Fruit fly (Drosophila melanogaster) whole organism, embryonic: ENCODE measurements around the gene CG7065.

ENCODE experiments used
- Antp ChIP-seq: fragments of 200-800 bp; sonication (Bioruptor generic); optimal IDR thresholded peaks from 3 replicates; lab custom pipeline; 2016; ENCODE audit warnings: missing biosample characterization, missing genetic modification characterization
- B-H2 ChIP-seq: fragments of 200-800 bp; sonication (Bioruptor generic); optimal IDR thresholded peaks from 2 replicates; lab custom pipeline; 2018; ENCODE audit warnings: missing biosample characterization, mild to moderate bottlenecking, missing genetic modification characterization
- CG13624 ChIP-seq: fragments of 200-800 bp; sonication (Bioruptor generic); optimal IDR thresholded peaks from 2 replicates; lab custom pipeline; 2016; ENCODE audit warnings: missing biosample characterization, missing genetic modification characterization
- CG14441 ChIP-seq: fragments of 200-800 bp; sonication (Bioruptor generic); IDR thresholded peaks from 2 replicates; pipeline ENCODE4 v1.3.6; 2022; ENCODE audit warnings: missing biosample characterization, missing genetic modification characterization
- CG15073 ChIP-seq: fragments of 200-800 bp; sonication (Bioruptor generic); optimal IDR thresholded peaks from 2 replicates; lab custom pipeline; 2016; ENCODE audit warnings: missing biosample characterization, missing genetic modification characterization
- CG15601 ChIP-seq: fragments of 200-800 bp; sonication (Bioruptor generic); optimal IDR thresholded peaks from 3 replicates; lab custom pipeline; 2019; ENCODE audit warnings: missing biosample characterization, mild to moderate bottlenecking, missing genetic modification characterization, moderate library complexity
- CG15696 ChIP-seq: fragments of 200-800 bp; sonication (Bioruptor generic); optimal IDR thresholded peaks from 2 replicates; lab custom pipeline; 2019; ENCODE audit warnings: missing biosample characterization, mild to moderate bottlenecking, missing genetic modification characterization, moderate library complexity
- CG3995 ChIP-seq: fragments of 200-800 bp; sonication (Bioruptor generic); optimal IDR thresholded peaks from 3 replicates; lab custom pipeline; 2016; ENCODE audit warnings: missing biosample characterization, missing genetic modification characterization
- CG4282 ChIP-seq: fragments of 200-800 bp; sonication (Bioruptor generic); optimal IDR thresholded peaks from 2 replicates; lab custom pipeline; 2016; ENCODE audit warnings: missing biosample characterization, missing genetic modification characterization
- CG4617 ChIP-seq: fragments of 200-800 bp; sonication (Bioruptor generic); optimal IDR thresholded peaks from 3 replicates; lab custom pipeline; 2016; ENCODE audit warnings: missing biosample characterization, missing genetic modification characterization, borderline replicate concordance
- CG6765 ChIP-seq: fragments of 200-800 bp; sonication (Bioruptor generic); optimal IDR thresholded peaks from 3 replicates; lab custom pipeline; 2017; ENCODE audit warnings: missing biosample characterization, mild to moderate bottlenecking, missing genetic modification characterization
- CG7556 ChIP-seq: fragments of 200-800 bp; sonication (Bioruptor generic); optimal IDR thresholded peaks from 2 replicates; lab custom pipeline; 2017; ENCODE audit warnings: missing biosample characterization, mild to moderate bottlenecking, missing genetic modification characterization
- CG7839 ChIP-seq: fragments of 200-800 bp; sonication (Bioruptor generic); optimal IDR thresholded peaks from 3 replicates; lab custom pipeline; 2018; ENCODE audit warnings: missing biosample characterization, mild to moderate bottlenecking, missing genetic modification characterization, moderate library complexity
- CG7987 ChIP-seq: fragments of 200-800 bp; sonication (Bioruptor generic); optimal IDR thresholded peaks from 2 replicates; lab custom pipeline; 2018; ENCODE audit warnings: missing biosample characterization, mild to moderate bottlenecking, missing genetic modification characterization, moderate library complexity
- CG8089 ChIP-seq: fragments of 200-800 bp; sonication (Bioruptor generic); optimal IDR thresholded peaks from 3 replicates; lab custom pipeline; 2016; ENCODE audit warnings: missing biosample characterization, missing genetic modification characterization
- CG8359 ChIP-seq: fragments of 200-800 bp; sonication (Bioruptor generic); optimal IDR thresholded peaks from 2 replicates; lab custom pipeline; 2017; ENCODE audit warnings: missing biosample characterization, mild to moderate bottlenecking, missing genetic modification characterization, borderline replicate concordance
- CTCF ChIP-seq: fragments of 200-800 bp; sonication (Bioruptor generic); optimal IDR thresholded peaks from 2 replicates; lab custom pipeline; 2017; ENCODE audit warnings: missing biosample characterization, mild to moderate bottlenecking, missing genetic modification characterization, moderate library complexity
- D ChIP-seq, 2 experiments: fragments of 200-800 bp in 1 of 2; fragments of >200 bp in 1 of 2; sonication (Bioruptor generic) in 1 of 2; optimal IDR thresholded peaks; 2 replicates in 1 of 2; 3 replicates in 1 of 2; lab custom pipeline; 2017; ENCODE audit warnings: mild to moderate bottlenecking in 1 of 2, missing biosample characterization in 1 of 2, missing genetic modification characterization in 1 of 2, missing genetic modification reagents in 1 of 2
- Dip2 ChIP-seq: fragments of 200-800 bp; sonication (Bioruptor generic); IDR thresholded peaks from 2 replicates; pipeline ENCODE4 v1.3.6; 2022; ENCODE audit warnings: missing biosample characterization, missing genetic modification characterization
- Doc2 ChIP-seq: fragments of 200-800 bp; sonication (Bioruptor generic); IDR thresholded peaks from 2 replicates; pipeline ENCODE4 v1.3.6; 2022; ENCODE audit warnings: missing biosample characterization, missing genetic modification characterization
- Ets65A ChIP-seq: fragments of 200-800 bp; sonication (Bioruptor generic); peaks from one replicate; lab custom pipeline; 2016; ENCODE audit warnings: missing biosample characterization, missing genetic modification characterization
- GATAe ChIP-seq: fragments of 200-800 bp; sonication (Bioruptor generic); conservative IDR thresholded peaks from 2 replicates; pipeline ENCODE4 v1.3.6; 2022; ENCODE audit warnings: missing biosample characterization, missing genetic modification characterization
- Hmr ChIP-seq: fragments of 200-800 bp; sonication (Bioruptor generic); optimal IDR thresholded peaks from 3 replicates; lab custom pipeline; 2017; ENCODE audit warnings: mild to moderate bottlenecking, missing biosample characterization, missing genetic modification reagents, missing genetic modification characterization
- Jarid2 ChIP-seq: fragments of 200-800 bp; sonication (Bioruptor generic); optimal IDR thresholded peaks from 3 replicates; lab custom pipeline; 2017; ENCODE audit warnings: mild to moderate bottlenecking, missing biosample characterization, missing genetic modification reagents, missing genetic modification characterization
- NK7.1 ChIP-seq: fragments of 200-800 bp; sonication (Bioruptor generic); optimal IDR thresholded peaks from 3 replicates; lab custom pipeline; 2016; ENCODE audit warnings: missing biosample characterization, missing genetic modification characterization
- Nf-YA ChIP-seq: fragments of 200-800 bp; sonication (Bioruptor generic); IDR thresholded peaks from 2 replicates; pipeline ENCODE4 v1.3.6; 2022; ENCODE audit warnings: missing biosample characterization, missing genetic modification characterization
- Nf-YC ChIP-seq: fragments of 200-800 bp; optimal IDR thresholded peaks from 3 replicates; lab custom pipeline; 2019; ENCODE audit warnings: missing biosample characterization, mild to moderate bottlenecking, missing genetic modification characterization, moderate library complexity
- Spps ChIP-seq: fragments of 200-800 bp; sonication (Bioruptor generic); optimal IDR thresholded peaks from 2 replicates; lab custom pipeline; 2018; ENCODE audit warnings: missing biosample characterization, mild to moderate bottlenecking, missing genetic modification characterization
- Xrp1 ChIP-seq: fragments of 200-800 bp; sonication (Bioruptor generic); IDR thresholded peaks from 2 replicates; pipeline ENCODE4 v1.3.6; 2022; ENCODE audit warnings: missing biosample characterization, missing genetic modification characterization
- abd-A ChIP-seq: fragments of 200-800 bp; sonication (Bioruptor generic); optimal IDR thresholded peaks from 3 replicates; lab custom pipeline; 2019; ENCODE audit warnings: missing biosample characterization, mild to moderate bottlenecking, missing genetic modification characterization, moderate library complexity
- bowl ChIP-seq: fragments of 200-800 bp; sonication (Bioruptor generic); IDR thresholded peaks from 2 replicates; pipeline ENCODE4 v1.3.6; 2022; ENCODE audit warnings: missing biosample characterization, missing genetic modification characterization
- crol ChIP-seq: fragments of 200-800 bp; sonication (Bioruptor generic); IDR thresholded peaks from 2 replicates; pipeline ENCODE4 v1.3.6; 2022; ENCODE audit warnings: missing biosample characterization, missing genetic modification characterization
- crp ChIP-seq, 2 experiments: fragments of 200-800 bp; sonication (Bioruptor generic); optimal IDR thresholded peaks; 2 replicates in 1 of 2; 3 replicates in 1 of 2; lab custom pipeline; 2017; ENCODE audit warnings: missing biosample characterization in 2 of 2, missing genetic modification characterization in 2 of 2, mild to moderate bottlenecking in 1 of 2, moderate library complexity in 1 of 2
- danr ChIP-seq: fragments of 200-800 bp; sonication (Bioruptor generic); IDR thresholded peaks from 2 replicates; pipeline ENCODE4 v1.3.6; 2022; ENCODE audit warnings: missing biosample characterization, missing genetic modification characterization
- ewg ChIP-seq: fragments of 200-800 bp; sonication (Bioruptor generic); optimal IDR thresholded peaks from 3 replicates; lab custom pipeline; 2017; ENCODE audit warnings: mild to moderate bottlenecking, missing biosample characterization, missing genetic modification reagents, missing genetic modification characterization
- eyg ChIP-seq: fragments of 200-800 bp; sonication (Bioruptor generic); optimal IDR thresholded peaks from 3 replicates; lab custom pipeline; 2016; ENCODE audit warnings: missing biosample characterization, missing genetic modification characterization
- gsb-n ChIP-seq: fragments of 200-800 bp; sonication (Bioruptor generic); optimal IDR thresholded peaks from 3 replicates; lab custom pipeline; 2018; ENCODE audit warnings: missing biosample characterization, mild to moderate bottlenecking, missing genetic modification characterization
- hkb ChIP-seq, 2 experiments: fragments of 200-800 bp in 1 of 2; fragments of >200 bp in 1 of 2; sonication (Bioruptor generic) in 1 of 2; IDR thresholded peaks in 1 of 2; optimal IDR thresholded peaks in 1 of 2; 2 replicates each; pipeline versions ENCODE4 v1.3.6 to Lab custom; 2017 to 2022; ENCODE audit warnings: missing biosample characterization in 1 of 2, missing genetic modification characterization in 1 of 2
- jigr1 ChIP-seq: fragments of 200-800 bp; sonication (Bioruptor generic); IDR thresholded peaks from 3 replicates; pipeline ENCODE4 v1.3.6; 2022; ENCODE audit warnings: missing biosample characterization, missing genetic modification characterization
- jing ChIP-seq: fragments of 200-800 bp; sonication (Bioruptor generic); optimal IDR thresholded peaks from 2 replicates; lab custom pipeline; 2018; ENCODE audit warnings: missing biosample characterization, mild to moderate bottlenecking, missing genetic modification characterization
- kay ChIP-seq: fragments of 200-800 bp; sonication (Bioruptor generic); optimal IDR thresholded peaks from 2 replicates; lab custom pipeline; 2016; ENCODE audit warnings: missing biosample characterization, missing genetic modification characterization
- mirr ChIP-seq: fragments of 200-800 bp; sonication (Bioruptor generic); optimal IDR thresholded peaks from 3 replicates; lab custom pipeline; 2018; ENCODE audit warnings: missing biosample characterization, mild to moderate bottlenecking, missing genetic modification characterization
- nerfin-2 ChIP-seq: fragments of 200-800 bp; sonication (Bioruptor generic); IDR thresholded peaks from 2 replicates; pipeline ENCODE4 v1.3.6; 2022; ENCODE audit warnings: missing biosample characterization, missing genetic modification characterization; ENCODE audit not compliant: partially characterized antibody
- nmo ChIP-seq: fragments of 200-800 bp; sonication (Bioruptor generic); optimal IDR thresholded peaks from 2 replicates; lab custom pipeline; 2018; ENCODE audit warnings: missing biosample characterization, mild to moderate bottlenecking, missing genetic modification characterization, moderate library complexity
- ranshi ChIP-seq: fragments of 200-800 bp; sonication (Bioruptor generic); IDR thresholded peaks from 2 replicates; pipeline ENCODE4 v1.3.6; 2022; ENCODE audit warnings: missing biosample characterization, missing genetic modification characterization
- salm ChIP-seq: fragments of 200-800 bp; sonication (Bioruptor generic); optimal IDR thresholded peaks from 2 replicates; lab custom pipeline; 2018; ENCODE audit warnings: missing biosample characterization, mild to moderate bottlenecking, missing genetic modification characterization
- sim ChIP-seq: fragments of 200-800 bp; sonication (Bioruptor generic); IDR thresholded peaks from 2 replicates; pipeline ENCODE4 v1.3.6; 2022; ENCODE audit warnings: missing biosample characterization, missing genetic modification characterization
- tgo ChIP-seq: fragments of 200-800 bp; sonication (Bioruptor generic); IDR thresholded peaks from 3 replicates; pipeline ENCODE4 v1.3.6; 2022; ENCODE audit warnings: missing biosample characterization, missing genetic modification characterization
- unpg ChIP-seq: fragments of 200-800 bp; sonication (Bioruptor generic); optimal IDR thresholded peaks from 3 replicates; lab custom pipeline; 2018; ENCODE audit warnings: missing biosample characterization, mild to moderate bottlenecking, missing genetic modification characterization, moderate library complexity
- vfl ChIP-seq: fragments of 200-800 bp; sonication (Bioruptor generic); optimal IDR thresholded peaks from 2 replicates; lab custom pipeline; 2016; ENCODE audit warnings: missing biosample characterization, missing genetic modification characterization

CG7065 gene

DNA sequence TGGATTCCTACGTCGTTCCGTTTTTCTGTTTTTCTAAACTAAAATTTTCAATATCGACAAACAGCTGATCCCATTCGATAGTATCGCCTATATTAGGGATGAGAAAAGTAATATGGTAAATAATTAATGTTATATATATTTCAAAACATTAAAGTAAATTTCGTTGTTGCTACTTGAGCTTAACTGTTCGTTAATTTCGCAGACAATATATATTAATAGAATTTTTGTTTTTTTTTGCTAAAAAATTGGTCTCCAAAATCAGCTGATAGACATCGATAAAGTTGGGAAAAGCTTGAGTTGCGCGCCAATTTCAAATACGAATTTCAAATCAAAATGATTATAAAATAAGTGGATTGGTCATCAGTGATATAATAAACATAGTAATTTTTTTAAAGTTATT lies 54.1 kb downstream of the CG7065 start, which contains the start of gene CG12118 (continued):
- TF ChIP-seq B-H2 (peak; percentile 81), tgo (GFP tag; lab: Robert Waterston, UW) (peak; percentile 79), Nf-YA (GFP tag; lab: Robert Waterston, UW) (peak; percentile 43; the same call in 1 of the 2 replicates), crol (no peak), CG6765 (GFP tag; lab: Kevin White, UChicago) (no peak), NK7.1 (GFP tag; lab: Kevin White, UChicago) (no peak), Antp (GFP tag; lab: Kevin White, UChicago) (no peak), CG15696 (tag; lab: Kevin White, UChicago) (peak; percentile 62), unpg (GFP tag; lab: Kevin White, UChicago) (peak; percentile 81), mirr (GFP tag; lab: Kevin White, UChicago) (no peak), jing (GFP tag; lab: Kevin White, UChicago) (no peak), ranshi (GFP tag; lab: Robert Waterston, UW) (peak; percentile 75), crp (GFP tag; optimal IDR thresholded peaks at IDR 0.05; lab: Kevin White, UChicago) (peak; percentile 87 to 98), bowl (GFP tag; lab: Robert Waterston, UW) (no peak), CG14441 (GFP tag; lab: Robert Waterston, UW) (peak; percentile 78), Ets65A (GFP tag; lab: Kevin White, UChicago) (peak; percentile 18), CG4282 (GFP tag; lab: Kevin White, UChicago) (no peak), nerfin-2 (GFP tag; lab: Robert Waterston, UW) (peak; percentile 89), CG7839 (tag; lab: Kevin White, UChicago) (peak; percentile 76), CG15601 (tag; lab: Kevin White, UChicago) (peak; percentile 77), gsb-n (peak; percentile 56), CG7556 (GFP tag; lab: Kevin White, UChicago) (peak; percentile 78), CG4617 (GFP tag; lab: Kevin White, UChicago) (peak; percentile 52), jigr1 (GFP tag; lab: Robert Waterston, UW) (no peak), abd-A (no peak), D (optimal IDR thresholded peaks at IDR 0.05; lab: Kevin White, UChicago) (no peak), D (GFP tag; optimal IDR thresholded peaks at IDR 0.05; lab: Kevin White, UChicago) (peak; percentile 45), Dip2 (no peak), nmo (GFP tag; lab: Kevin White, UChicago) (peak; percentile 85), kay (GFP tag; lab: Kevin White, UChicago) (peak; percentile 62), sim (no peak), CG3995 (GFP tag; lab: Kevin White, UChicago) (peak; percentile 21), CG13624 (GFP tag; lab: Kevin White, UChicago) (peak; percentile 5), danr (GFP tag; lab: Robert Waterston, UW) (0 out of 2 replicates have a peak, but pooled peaks have one; percentile 46), Xrp1 (GFP tag; lab: Robert Waterston, UW) (peak; percentile 80), Jarid2 (no peak), Spps (tag; lab: Kevin White, UChicago) (peak; percentile 67), CG8359 (GFP tag; lab: Kevin White, UChicago) (no peak), vfl (GFP tag; lab: Kevin White, UChicago) (peak; percentile 67), hkb (optimal IDR thresholded peaks at IDR 0.05; lab: Kevin White, UChicago) (no peak), hkb (GFP tag; IDR thresholded peaks at IDR 0.05; lab: Robert Waterston, UW) (peak; percentile 83), CG8089 (GFP tag; lab: Kevin White, UChicago) (no peak), Hmr (GFP tag; lab: Kevin White, UChicago) (peak; percentile 72), CTCF (GFP tag; lab: Kevin White, UChicago) (no peak), Doc2 (no peak), GATAe (GFP tag; lab: Robert Waterston, UW) (no peak; the same call in 1 of the 2 replicates), salm (tag; lab: Kevin White, UChicago) (peak; percentile 23), eyg (no peak), CG15073 (GFP tag; lab: Kevin White, UChicago) (no peak), CG7987 (GFP tag; lab: Kevin White, UChicago) (peak; percentile 44), Nf-YC (peak; percentile 51), ewg (GFP tag; lab: Kevin White, UChicago) (peak; percentile 33)
